Fruit fly (Drosophila melanogaster) whole organism, embryonic: ENCODE measurements around the gene Pnn.

Experiments
- CG10543 ChIP-seq: fragments of 200-800 bp; sonication (Bioruptor generic); optimal IDR thresholded peaks from 3 replicates; lab custom pipeline; 2017; ENCODE audit warnings: missing biosample characterization, mild to moderate bottlenecking, missing genetic modification characterization, moderate library complexity
- CG10565 ChIP-seq: fragments of 200-800 bp; sonication (Bioruptor generic); optimal IDR thresholded peaks from 3 replicates; lab custom pipeline; 2016; ENCODE audit warnings: missing biosample characterization, mild to moderate bottlenecking, missing genetic modification characterization
- CG12071 ChIP-seq: fragments of 200-800 bp; sonication (Bioruptor generic); optimal IDR thresholded peaks from 3 replicates; lab custom pipeline; 2018; ENCODE audit warnings: missing biosample characterization, mild to moderate bottlenecking, missing genetic modification characterization
- CG12769 ChIP-seq: fragments of 200-800 bp; sonication (Bioruptor generic); optimal IDR thresholded peaks from 2 replicates; lab custom pipeline; 2019; ENCODE audit warnings: missing biosample characterization, mild to moderate bottlenecking, missing genetic modification characterization, moderate library complexity
- CG12942 ChIP-seq: fragments of 200-800 bp; sonication (Bioruptor generic); optimal IDR thresholded peaks from 3 replicates; lab custom pipeline; 2016; ENCODE audit warnings: missing biosample characterization, missing genetic modification characterization
- CG14441 ChIP-seq: fragments of 200-800 bp; sonication (Bioruptor generic); IDR thresholded peaks from 2 replicates; pipeline ENCODE4 v1.3.6; 2022; ENCODE audit warnings: missing biosample characterization, missing genetic modification characterization
- CG15269 ChIP-seq: fragments of 200-800 bp; sonication (Bioruptor generic); optimal IDR thresholded peaks from 2 replicates; lab custom pipeline; 2018; ENCODE audit warnings: missing biosample characterization, mild to moderate bottlenecking, missing genetic modification characterization, moderate library complexity
- CG16815 ChIP-seq: fragments of 200-800 bp; sonication (Bioruptor generic); optimal IDR thresholded peaks from 3 replicates; lab custom pipeline; 2017; ENCODE audit warnings: missing biosample characterization, mild to moderate bottlenecking, missing genetic modification characterization
- CG1832 ChIP-seq: fragments of 200-800 bp; sonication (Bioruptor generic); optimal IDR thresholded peaks from 2 replicates; lab custom pipeline; 2017; ENCODE audit warnings: missing biosample characterization, mild to moderate bottlenecking, missing genetic modification characterization, inconsistent platforms
- CG18476 ChIP-seq: fragments of 200-800 bp; sonication (Bioruptor generic); optimal IDR thresholded peaks from 2 replicates; lab custom pipeline; 2016; ENCODE audit warnings: missing biosample characterization, mild to moderate bottlenecking, missing genetic modification characterization
- CG2116 ChIP-seq: fragments of 200-800 bp; sonication (Bioruptor generic); optimal IDR thresholded peaks from 3 replicates; lab custom pipeline; 2018; ENCODE audit warnings: missing biosample characterization, mild to moderate bottlenecking, missing genetic modification characterization
- CG30403 ChIP-seq: fragments of 200-800 bp; sonication (Bioruptor generic); optimal IDR thresholded peaks from 3 replicates; lab custom pipeline; 2016; ENCODE audit warnings: missing biosample characterization, missing genetic modification characterization
- CG32772 ChIP-seq: fragments of 200-800 bp; sonication (Bioruptor generic); IDR thresholded peaks from 2 replicates; pipeline ENCODE4 v1.3.6; 2022; ENCODE audit warnings: missing biosample characterization, missing genetic modification characterization
- CG33213 ChIP-seq: fragments of 200-800 bp; sonication (Bioruptor generic); optimal IDR thresholded peaks from 3 replicates; lab custom pipeline; 2016; ENCODE audit warnings: missing biosample characterization, missing genetic modification characterization
- CG4820 ChIP-seq: fragments of 200-800 bp; sonication (Bioruptor generic); optimal IDR thresholded peaks from 3 replicates; lab custom pipeline; 2016; ENCODE audit warnings: missing biosample characterization, missing genetic modification characterization
- CG6254 ChIP-seq: fragments of 200-800 bp; sonication (Bioruptor generic); optimal IDR thresholded peaks from 3 replicates; lab custom pipeline; 2017; ENCODE audit warnings: mild to moderate bottlenecking, missing biosample characterization, missing genetic modification reagents, missing genetic modification characterization
- CG6813 ChIP-seq: fragments of 200-800 bp; sonication (Bioruptor generic); optimal IDR thresholded peaks from 2 replicates; lab custom pipeline; 2017; ENCODE audit warnings: missing biosample characterization, missing genetic modification characterization, mild to moderate bottlenecking, moderate library complexity, missing genetic modification reagents
- CG7786 ChIP-seq: fragments of 200-800 bp; sonication (Bioruptor generic); optimal IDR thresholded peaks from 2 replicates; lab custom pipeline; 2016; ENCODE audit warnings: missing biosample characterization, missing genetic modification characterization
- CG8359 ChIP-seq: fragments of 200-800 bp; sonication (Bioruptor generic); optimal IDR thresholded peaks from 2 replicates; lab custom pipeline; 2017; ENCODE audit warnings: missing biosample characterization, mild to moderate bottlenecking, missing genetic modification characterization, borderline replicate concordance
- CG9437 ChIP-seq: fragments of 200-800 bp; sonication (Bioruptor generic); optimal IDR thresholded peaks from 2 replicates; lab custom pipeline; 2018; ENCODE audit warnings: missing biosample characterization, mild to moderate bottlenecking, missing genetic modification characterization
- CG9727 ChIP-seq: fragments of 200-800 bp; sonication (Bioruptor generic); optimal IDR thresholded peaks from 3 replicates; lab custom pipeline; 2017; ENCODE audit warnings: missing biosample characterization, mild to moderate bottlenecking, missing genetic modification characterization
- CG9817 ChIP-seq: fragments of 200-800 bp; sonication (Bioruptor generic); optimal IDR thresholded peaks from 2 replicates; lab custom pipeline; 2018; ENCODE audit warnings: missing biosample characterization, mild to moderate bottlenecking, missing genetic modification characterization, moderate library complexity
- Doc2 ChIP-seq: fragments of 200-800 bp; sonication (Bioruptor generic); IDR thresholded peaks from 2 replicates; pipeline ENCODE4 v1.3.6; 2022; ENCODE audit warnings: missing biosample characterization, missing genetic modification characterization
- Fer1 ChIP-seq: fragments of 200-800 bp; sonication (Bioruptor generic); optimal IDR thresholded peaks from 2 replicates; lab custom pipeline; 2017; ENCODE audit warnings: missing biosample characterization, mild to moderate bottlenecking, missing genetic modification characterization
- MTF-1 ChIP-seq: fragments of 200-800 bp; sonication (Bioruptor generic); optimal IDR thresholded peaks from 2 replicates; lab custom pipeline; 2018; ENCODE audit warnings: missing biosample characterization, mild to moderate bottlenecking, missing genetic modification characterization, borderline replicate concordance
- Mes4 ChIP-seq: fragments of 200-800 bp; sonication (Bioruptor generic); optimal IDR thresholded peaks from 2 replicates; lab custom pipeline; 2016; ENCODE audit warnings: missing biosample characterization, missing genetic modification characterization
- Mrtf ChIP-seq: fragments of 200-800 bp; sonication (Bioruptor generic); IDR thresholded peaks from 3 replicates; pipeline ENCODE4 v1.3.6; 2022; ENCODE audit warnings: missing biosample characterization, missing genetic modification characterization
- Nf-YA ChIP-seq: fragments of 200-800 bp; sonication (Bioruptor generic); IDR thresholded peaks from 2 replicates; pipeline ENCODE4 v1.3.6; 2022; ENCODE audit warnings: missing biosample characterization, missing genetic modification characterization
- Vsx1 ChIP-seq: fragments of 200-800 bp; sonication (Bioruptor generic); optimal IDR thresholded peaks from 2 replicates; lab custom pipeline; 2017; ENCODE audit warnings: missing biosample characterization, mild to moderate bottlenecking, missing genetic modification characterization, missing genetic modification reagents
- abd-A ChIP-seq: fragments of 200-800 bp; sonication (Bioruptor generic); optimal IDR thresholded peaks from 3 replicates; lab custom pipeline; 2019; ENCODE audit warnings: missing biosample characterization, mild to moderate bottlenecking, missing genetic modification characterization, moderate library complexity
- ash1 ChIP-seq: fragments of 200-800 bp; sonication (Bioruptor generic); optimal IDR thresholded peaks from 2 replicates; lab custom pipeline; 2018; ENCODE audit warnings: missing biosample characterization, mild to moderate bottlenecking, missing genetic modification characterization
- cg ChIP-seq: fragments of 200-800 bp; sonication (Bioruptor generic); optimal IDR thresholded peaks from 3 replicates; lab custom pipeline; 2019; ENCODE audit warnings: missing biosample characterization, mild to moderate bottlenecking, missing genetic modification characterization, moderate library complexity
- crc ChIP-seq: fragments of 200-800 bp; sonication (Bioruptor generic); optimal IDR thresholded peaks from 2 replicates; lab custom pipeline; 2016; ENCODE audit warnings: missing biosample characterization, missing genetic modification characterization
- croc ChIP-seq: fragments of 200-800 bp; sonication (Bioruptor generic); conservative IDR thresholded peaks from 3 replicates; pipeline ENCODE4 v1.3.6; 2022; ENCODE audit warnings: missing biosample characterization, missing genetic modification characterization
- cwo ChIP-seq: fragments of 200-800 bp; sonication (Bioruptor generic); optimal IDR thresholded peaks from 3 replicates; lab custom pipeline; 2017; ENCODE audit warnings: missing biosample characterization, missing genetic modification characterization, mild to moderate bottlenecking, moderate library complexity, missing genetic modification reagents
- exex ChIP-seq: fragments of 200-800 bp; sonication (Bioruptor generic); optimal IDR thresholded peaks from 4 replicates; lab custom pipeline; 2018; ENCODE audit warnings: missing biosample characterization, mild to moderate bottlenecking, missing genetic modification characterization, moderate library complexity
- fd64A ChIP-seq: fragments of 200-800 bp; sonication (Bioruptor generic); optimal IDR thresholded peaks from 3 replicates; lab custom pipeline; 2018; ENCODE audit warnings: missing biosample characterization, mild to moderate bottlenecking, missing genetic modification characterization
- fru ChIP-seq: fragments of >200 bp; optimal IDR thresholded peaks from 2 replicates; lab custom pipeline; 2017
- gcm ChIP-seq: fragments of 200-800 bp; sonication (Bioruptor generic); optimal IDR thresholded peaks from 2 replicates; lab custom pipeline; 2019; ENCODE audit warnings: missing biosample characterization, mild to moderate bottlenecking, missing genetic modification characterization, moderate library complexity
- gcm2 ChIP-seq: fragments of 200-800 bp; sonication (Bioruptor generic); optimal IDR thresholded peaks from 2 replicates; lab custom pipeline; 2016; ENCODE audit warnings: missing biosample characterization, missing genetic modification characterization
- gem ChIP-seq: fragments of 200-800 bp; sonication (Bioruptor generic); optimal IDR thresholded peaks from 2 replicates; lab custom pipeline; 2019; ENCODE audit warnings: missing biosample characterization, mild to moderate bottlenecking, missing genetic modification characterization, moderate library complexity
- kah ChIP-seq: fragments of 200-800 bp; sonication (Bioruptor generic); optimal IDR thresholded peaks from 2 replicates; lab custom pipeline; 2018; ENCODE audit warnings: missing biosample characterization, mild to moderate bottlenecking, missing genetic modification characterization
- mirr ChIP-seq: fragments of 200-800 bp; sonication (Bioruptor generic); optimal IDR thresholded peaks from 3 replicates; lab custom pipeline; 2018; ENCODE audit warnings: missing biosample characterization, mild to moderate bottlenecking, missing genetic modification characterization
- nau ChIP-seq: fragments of 200-800 bp; sonication (Bioruptor generic); optimal IDR thresholded peaks from 3 replicates; lab custom pipeline; 2017; ENCODE audit warnings: missing biosample characterization, mild to moderate bottlenecking, missing genetic modification characterization, missing genetic modification reagents
- nerfin-1 ChIP-seq: fragments of 200-800 bp; sonication (Bioruptor generic); optimal IDR thresholded peaks from 3 replicates; lab custom pipeline; 2019; ENCODE audit warnings: missing biosample characterization, mild to moderate bottlenecking, missing genetic modification characterization, moderate library complexity
- pnt ChIP-seq: fragments of 200-800 bp; sonication (Bioruptor generic); optimal IDR thresholded peaks from 3 replicates; lab custom pipeline; 2016; ENCODE audit warnings: missing biosample characterization, missing genetic modification characterization
- pum ChIP-seq: fragments of 200-800 bp; sonication (Bioruptor generic); optimal IDR thresholded peaks from 2 replicates; lab custom pipeline; 2016; ENCODE audit warnings: missing biosample characterization, missing genetic modification characterization
- tin ChIP-seq: fragments of 200-800 bp; sonication (Bioruptor generic); optimal IDR thresholded peaks from 3 replicates; lab custom pipeline; 2016; ENCODE audit warnings: missing biosample characterization, missing genetic modification characterization
- tx ChIP-seq: fragments of 200-800 bp; sonication (Bioruptor generic); optimal IDR thresholded peaks from 2 replicates; lab custom pipeline; 2016; ENCODE audit warnings: missing biosample characterization, missing genetic modification characterization
- unpg ChIP-seq: fragments of 200-800 bp; sonication (Bioruptor generic); optimal IDR thresholded peaks from 3 replicates; lab custom pipeline; 2018; ENCODE audit warnings: missing biosample characterization, mild to moderate bottlenecking, missing genetic modification characterization, moderate library complexity
- yki ChIP-seq: fragments of >200 bp; optimal IDR thresholded peaks from 3 replicates; lab custom pipeline; 2018

Gene Pnn

DNA sequence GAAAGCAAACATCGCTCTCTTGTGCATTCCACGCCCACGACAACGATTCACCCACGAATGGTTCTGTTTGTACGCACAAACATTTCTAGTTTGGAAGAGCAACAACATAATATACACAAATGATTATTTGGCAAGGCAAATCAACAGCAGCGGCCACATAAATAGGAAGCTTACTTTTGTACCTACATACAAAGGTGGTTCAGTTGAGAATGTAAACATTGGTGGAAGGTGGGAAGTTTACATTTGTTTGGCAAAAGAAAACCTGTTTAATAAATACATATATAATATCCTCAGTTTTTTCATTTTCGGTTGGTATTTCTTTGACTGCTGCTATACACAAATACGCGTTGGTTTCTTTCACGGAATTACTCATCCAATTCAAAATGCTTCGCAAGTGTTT, 38.1 kb upstream of the Pnn start (continued):
- peak; percentile 77 for TF ChIP-seq nerfin-1 (tag; lab: Kevin White, UChicago)
- peak; percentile 84 for TF ChIP-seq CG9817 (tag; lab: Kevin White, UChicago)
- peak; percentile 81 for TF ChIP-seq Vsx1 (GFP tag; lab: Kevin White, UChicago)
- TF ChIP-seq pum (GFP tag; lab: Kevin White, UChicago): peak; percentile 73
- TF ChIP-seq CG6254 (GFP tag; lab: Kevin White, UChicago): peak; percentile 85
- TF ChIP-seq fd64A (GFP tag; lab: Kevin White, UChicago): peak; percentile 82
- TF ChIP-seq croc (GFP tag; lab: Robert Waterston, UW): peak; percentile 76
- peak; percentile 61 for TF ChIP-seq CG7786
- TF ChIP-seq CG33213: peak; percentile 82
- TF ChIP-seq kah: peak; percentile 58
- TF ChIP-seq nau (GFP tag; lab: Kevin White, UChicago): peak; percentile 90
- TF ChIP-seq tin: peak; percentile 81
- peak; percentile 55 for TF ChIP-seq CG10565 (GFP tag; lab: Kevin White, UChicago)
- peak; percentile 88 for TF ChIP-seq CG4820 (GFP tag; lab: Kevin White, UChicago)
- TF ChIP-seq Nf-YA (GFP tag; lab: Robert Waterston, UW): no peak
- TF ChIP-seq exex (tag; lab: Kevin White, UChicago): peak; percentile 65
- TF ChIP-seq crc (GFP tag; lab: Kevin White, UChicago): peak; percentile 65
- TF ChIP-seq pnt (GFP tag; lab: Kevin White, UChicago): peak; percentile 73
- peak; percentile 72 for TF ChIP-seq Mes4 (GFP tag; lab: Kevin White, UChicago)
- peak; percentile 42 for TF ChIP-seq CG10543 (GFP tag; lab: Kevin White, UChicago)
- peak; percentile 78 for TF ChIP-seq CG9437 (GFP tag; lab: Kevin White, UChicago)
- TF ChIP-seq tx (GFP tag; lab: Kevin White, UChicago): peak; percentile 70
- TF ChIP-seq mirr (GFP tag; lab: Kevin White, UChicago): peak; percentile 73
- TF ChIP-seq CG12071 (GFP tag; lab: Kevin White, UChicago): peak; percentile 93
- peak; percentile 85 for TF ChIP-seq CG18476 (GFP tag; lab: Kevin White, UChicago)
- peak; percentile 88 for TF ChIP-seq CG30403 (GFP tag; lab: Kevin White, UChicago)
- TF ChIP-seq CG8359 (GFP tag; lab: Kevin White, UChicago): peak; percentile 62
- TF ChIP-seq CG1832 (GFP tag; lab: Kevin White, UChicago): no peak
- TF ChIP-seq yki (lab: Kevin White, UChicago): no peak
- TF ChIP-seq Mrtf (GFP tag; lab: Robert Waterston, UW): no peak
- peak; percentile 93 for TF ChIP-seq CG12769 (tag; lab: Kevin White, UChicago)
- peak; percentile 62 for TF ChIP-seq CG16815
- peak; percentile 85 for TF ChIP-seq gcm2 (GFP tag; lab: Kevin White, UChicago)
- no peak for TF ChIP-seq fru (lab: Kevin White, UChicago)
- TF ChIP-seq abd-A: peak; percentile 22
- peak; percentile 66 for TF ChIP-seq CG2116 (GFP tag; lab: Kevin White, UChicago)
- TF ChIP-seq cg (GFP tag; lab: Kevin White, UChicago): peak; percentile 7
- peak; percentile 94 for TF ChIP-seq gem (tag; lab: Kevin White, UChicago)
- TF ChIP-seq unpg: peak; percentile 95
- TF ChIP-seq CG12942: peak; percentile 76
- TF ChIP-seq ash1 (GFP tag; lab: Kevin White, UChicago): peak; percentile 47
- TF ChIP-seq Fer1 (GFP tag; lab: Kevin White, UChicago): peak; percentile 91
- TF ChIP-seq CG14441 (GFP tag; lab: Robert Waterston, UW): no peak
- peak; percentile 81 for TF ChIP-seq cwo
- TF ChIP-seq CG15269 (tag; lab: Kevin White, UChicago): peak; percentile 93
- peak; percentile 78 for TF ChIP-seq MTF-1 (GFP tag; lab: Kevin White, UChicago)
- TF ChIP-seq CG9727 (GFP tag; lab: Kevin White, UChicago): peak; percentile 86
- TF ChIP-seq gcm (GFP tag; lab: Kevin White, UChicago): peak; percentile 84
- TF ChIP-seq CG32772 (GFP tag; lab: Robert Waterston, UW): no peak
- no peak for TF ChIP-seq Doc2 (GFP tag; lab: Robert Waterston, UW)
- peak; percentile 90 for TF ChIP-seq CG6813 (GFP tag; lab: Kevin White, UChicago)
